Worm (Caenorhabditis elegans): ENCODE measurements around the gene C55A6.3.

DNA sequence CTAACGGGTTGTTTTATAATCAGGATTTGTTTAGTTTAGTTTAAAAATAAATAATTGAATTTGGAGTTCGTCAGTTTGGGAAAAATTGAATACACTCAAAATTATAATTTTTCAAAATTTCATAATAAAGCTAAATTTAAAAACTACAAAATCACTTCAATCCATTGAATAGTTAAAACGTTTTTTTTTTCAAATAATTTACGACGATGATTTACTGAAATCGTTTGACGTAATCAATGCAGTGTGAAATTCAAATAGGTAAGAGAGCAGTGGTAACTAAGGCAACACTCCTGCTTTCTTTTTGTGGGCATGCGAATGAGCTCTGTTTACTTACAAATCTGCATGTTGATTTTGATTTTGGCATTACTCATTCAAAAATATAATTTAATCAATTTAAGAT is 31.9 kb upstream of the C55A6.3 start, which contains the start of gene F38B7.10:
- TF ChIP-seq tra-4 (tag; optimal IDR thresholded peaks at IDR 0.05) (no peak), pes-1 (GFP tag; IDR thresholded peaks at IDR 0.05) (no peak), ama-1 (optimal IDR thresholded peaks at IDR 0.05) (no peak)
